Worm (Caenorhabditis elegans): ENCODE data around the gene ZK616.2.

DNA sequence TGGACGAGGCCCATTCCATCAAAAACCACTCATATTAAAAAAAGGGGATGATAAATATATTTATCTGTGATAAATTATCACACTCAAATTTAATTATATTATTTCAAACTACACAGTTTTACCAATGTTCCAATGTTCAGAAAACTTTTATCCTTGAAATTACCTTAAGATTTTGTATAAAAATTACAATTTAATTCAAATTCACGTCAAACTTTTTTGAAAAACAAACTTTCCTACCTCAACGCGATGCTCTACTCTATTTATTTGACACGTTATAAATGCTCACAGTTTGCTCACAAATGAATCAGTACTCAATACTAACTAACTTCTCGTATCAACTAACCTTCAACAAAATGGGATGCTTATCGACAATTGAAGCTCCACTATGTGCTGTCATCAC, 15.0 kb upstream of the ZK616.2 start, which contains the start of gene F41H10.1:
- TF ChIP-seq nhr-27 (tag; optimal IDR thresholded peaks at IDR 0.05) = no peak
- TF ChIP-seq pha-4 (tag; optimal IDR thresholded peaks at IDR 0.05) = no peak
- no peak for TF ChIP-seq lin-35 (GFP tag; optimal IDR thresholded peaks at IDR 0.05)
- TF ChIP-seq dpff-1 (tag; optimal IDR thresholded peaks at IDR 0.05) = no peak
- no peak for TF ChIP-seq pbrm-1 (GFP tag; IDR thresholded peaks at IDR 0.05)
- TF ChIP-seq ama-1 (optimal IDR thresholded peaks at IDR 0.05) = no peak
- no peak for TF ChIP-seq ama-1 (GFP tag; optimal IDR thresholded peaks at IDR 0.05)
- no peak for TF ChIP-seq sdz-38 (tag; optimal IDR thresholded peaks at IDR 0.05)
- TF ChIP-seq ets-4 (GFP tag; optimal IDR thresholded peaks at IDR 0.05) = no peak
- TF ChIP-seq dox-1 (GFP tag; IDR thresholded peaks at IDR 0.05) = no peak
- no peak for TF ChIP-seq unc-62 (GFP tag; optimal IDR thresholded peaks at IDR 0.05)
- no peak for TF ChIP-seq madf-8 (GFP tag; conservative IDR thresholded peaks at IDR 0.05)
- TF ChIP-seq attf-3 (GFP tag; conservative IDR thresholded peaks at IDR 0.05) = no peak
- TF ChIP-seq F52B5.7 (tag; optimal IDR thresholded peaks at IDR 0.05) = no peak

All from whole organism, young adult.